Fruit fly (Drosophila melanogaster) S2 (cell line): Measurements from ENCODE around the gene Cpr64Ad.

Source experiments
- CG8478 ChIP-seq: fragments of >200 bp; optimal IDR thresholded peaks from 2 replicates; lab custom pipeline; 2018
- CTCF ChIP-seq, 2 experiments: fragments of >200 bp; optimal IDR thresholded peaks; 2 replicates each; lab custom pipeline; 2018

- no peak for TF ChIP-seq CG8478
- no peak for TF ChIP-seq CTCF (optimal IDR thresholded peaks at IDR 0.05; lab: Kevin White, UChicago)
These were observed 38.6 kb downstream of the Cpr64Ad start for dm6 chr3L:4253611-4254300.
